Worm (Caenorhabditis elegans) whole organism, L4/young adult: ENCODE data around the gene sru-7.

Source experiments
- W03F9.2 ChIP-seq: fragments of 150-350 bp; optimal IDR thresholded peaks from 2 replicates; lab custom pipeline; 2014; ENCODE audit warnings: missing biosample characterization, missing genetic modification characterization
- dao-5 ChIP-seq: sonication (generic microtip); optimal IDR thresholded peaks from 2 replicates; lab custom pipeline; 2016; ENCODE audit warnings: missing genotype, missing genetic modification characterization, moderate library complexity, missing compliant biosample characterization
- him-1 ChIP-seq: sonication (generic microtip); optimal IDR thresholded peaks from 2 replicates; lab custom pipeline; 2016; ENCODE audit warnings: missing genotype, missing genetic modification reagents, missing genetic modification characterization, missing compliant biosample characterization

DNA sequence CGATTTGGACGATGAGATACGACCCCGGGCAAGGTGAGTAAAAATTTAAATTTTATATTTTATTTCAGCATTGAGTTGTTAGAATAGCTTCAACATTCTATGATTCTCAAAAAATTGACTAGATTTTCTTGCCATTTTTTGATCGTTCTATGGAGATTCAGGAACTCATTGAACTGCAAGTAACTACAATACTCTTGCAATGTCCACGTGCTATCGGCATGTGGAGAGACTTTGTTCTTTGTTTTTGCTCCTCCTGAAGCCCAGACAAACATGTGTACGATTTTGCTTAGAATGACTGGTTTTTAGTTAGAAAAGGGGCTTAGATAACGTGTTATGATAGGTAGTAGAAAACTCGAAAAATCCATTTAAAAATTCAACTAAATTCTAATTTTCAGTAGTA, 43.6 kb downstream of the sru-7 start:
- no peak for TF ChIP-seq him-1 (tag; lab: Kevin White, UChicago)
- no peak for TF ChIP-seq dao-5 (tag; lab: Kevin White, UChicago)
- no peak for TF ChIP-seq W03F9.2 (tag; lab: Kevin White, UChicago)
